Worm (Caenorhabditis elegans) whole organism, L1 larva: Measurements from ENCODE around the gene cdh-5.

ENCODE experiments used
- C34B4.2 ChIP-seq: sonication (generic microtip); optimal IDR thresholded peaks from 2 replicates; lab custom pipeline; 2017; ENCODE audit warnings: mild to moderate bottlenecking, missing genetic modification characterization, missing compliant biosample characterization
- aly-2 ChIP-seq: fragments of 150-350 bp; optimal IDR thresholded peaks from 2 replicates; lab custom pipeline; 2014; ENCODE audit warnings: missing biosample characterization, missing genetic modification characterization
- blmp-1 ChIP-seq: fragments of 150-350 bp; optimal IDR thresholded peaks from 2 replicates; lab custom pipeline; 2014; ENCODE audit warnings: missing biosample characterization, missing genetic modification characterization
- ceh-90 ChIP-seq: sonication (generic microtip); optimal IDR thresholded peaks from 2 replicates; lab custom pipeline; 2016; ENCODE audit warnings: missing genetic modification characterization, missing compliant biosample characterization
- dsc-1 ChIP-seq: sonication (generic microtip); optimal IDR thresholded peaks from 2 replicates; lab custom pipeline; 2016; ENCODE audit warnings: mild to moderate bottlenecking, missing genetic modification characterization, missing compliant biosample characterization
- efl-1 ChIP-seq, 4 experiments: fragments of 150-350 bp; optimal IDR thresholded peaks in 3 of 4; peaks in 1 of 4; 1 replicate in 1 of 4; 2 replicates in 3 of 4; lab custom pipeline; 2014; ENCODE audit warnings: missing biosample characterization in 2 of 4, missing genetic modification characterization in 2 of 4, missing genetic modification reagents in 2 of 4
- efl-3 ChIP-seq: fragments of 200-800 bp; sonication (Bioruptor generic); optimal IDR thresholded peaks from 2 replicates; lab custom pipeline; 2018; ENCODE audit warnings: mild to moderate bottlenecking, missing genetic modification characterization, missing compliant biosample characterization
- egl-27 ChIP-seq, 2 experiments: fragments of 150-350 bp in 1 of 2; sonication (generic microtip); optimal IDR thresholded peaks; 3 replicates each; lab custom pipeline; 2017 to 2018; ENCODE audit warnings: missing biosample characterization in 2 of 2, missing genetic modification characterization in 2 of 2, missing genetic modification reagents in 2 of 2
- elt-2 ChIP-seq: sonication (generic microtip); optimal IDR thresholded peaks from 2 replicates; lab custom pipeline; 2016; ENCODE audit warnings: missing genetic modification characterization, mild to moderate bottlenecking, inconsistent platforms, missing compliant biosample characterization, missing genetic modification reagents
- ets-5 ChIP-seq: fragments of 200-800 bp; sonication (Bioruptor generic); IDR thresholded peaks from 2 replicates; pipeline ENCODE4 v1.3.6; 2022; ENCODE audit warnings: missing genetic modification characterization, missing compliant biosample characterization
- fkh-4 ChIP-seq: sonication (generic microtip); optimal IDR thresholded peaks from 2 replicates; lab custom pipeline; 2016; ENCODE audit warnings: missing compliant biosample characterization, missing genetic modification characterization, borderline replicate concordance
- fkh-8 ChIP-seq: sonication (generic microtip); optimal IDR thresholded peaks from 2 replicates; lab custom pipeline; 2016; ENCODE audit warnings: mild to moderate bottlenecking, missing genetic modification characterization, missing compliant biosample characterization
- hlh-4 ChIP-seq: sonication (generic microtip); optimal IDR thresholded peaks from 2 replicates; lab custom pipeline; 2016; ENCODE audit warnings: mild to moderate bottlenecking, missing genetic modification characterization, missing compliant biosample characterization
- hpl-2 ChIP-seq: fragments of 150-350 bp; optimal IDR thresholded peaks from 2 replicates; lab custom pipeline; 2014; ENCODE audit warnings: missing biosample characterization, missing genetic modification reagents, missing genetic modification characterization
- isw-1 ChIP-seq: fragments of 200-800 bp; sonication (Bioruptor generic); IDR thresholded peaks from 2 replicates; pipeline ENCODE4 v1.3.6; 2022; ENCODE audit warnings: missing genetic modification characterization, missing compliant biosample characterization
- lin-13 ChIP-seq: fragments of 150-350 bp; optimal IDR thresholded peaks from 2 replicates; lab custom pipeline; 2014; ENCODE audit warnings: missing biosample characterization, missing genetic modification reagents, missing genetic modification characterization
- lin-35 ChIP-seq, 2 experiments: fragments of 150-350 bp; optimal IDR thresholded peaks; 2 replicates each; lab custom pipeline; 2014; ENCODE audit warnings: missing biosample characterization in 2 of 2, missing genetic modification characterization in 2 of 2, missing genetic modification reagents in 2 of 2
- lin-39 ChIP-seq: fragments of 150-350 bp; optimal IDR thresholded peaks from 2 replicates; lab custom pipeline; 2014; ENCODE audit warnings: missing biosample characterization, missing genetic modification reagents, missing genetic modification characterization
- lsy-2 ChIP-seq, 2 experiments: fragments of 150-350 bp; optimal IDR thresholded peaks; 2 replicates each; lab custom pipeline; 2014; ENCODE audit warnings: missing biosample characterization in 2 of 2, missing genetic modification characterization in 2 of 2
- mep-1 ChIP-seq: fragments of 150-350 bp; optimal IDR thresholded peaks from 2 replicates; lab custom pipeline; 2014; ENCODE audit warnings: missing biosample characterization, missing genetic modification characterization
- nhr-12 ChIP-seq: sonication (generic microtip); optimal IDR thresholded peaks from 2 replicates; lab custom pipeline; 2017; ENCODE audit warnings: missing biosample characterization, missing genetic modification characterization
- nhr-20 ChIP-seq: sonication (generic microtip); optimal IDR thresholded peaks from 2 replicates; lab custom pipeline; 2016; ENCODE audit warnings: mild to moderate bottlenecking, missing genetic modification characterization, missing compliant biosample characterization
- nhr-237 ChIP-seq: fragments of 150-350 bp; optimal IDR thresholded peaks from 2 replicates; lab custom pipeline; 2014; ENCODE audit warnings: missing biosample characterization, missing genetic modification characterization
- nhr-28 ChIP-seq: fragments of 150-350 bp; optimal IDR thresholded peaks from 2 replicates; lab custom pipeline; 2014; ENCODE audit warnings: missing biosample characterization, missing genetic modification characterization
- nhr-77 ChIP-seq: fragments of 150-350 bp; optimal IDR thresholded peaks from 2 replicates; lab custom pipeline; 2014; ENCODE audit warnings: missing biosample characterization, missing genetic modification characterization
- nhr-85 ChIP-seq: sonication (generic microtip); peaks from one replicate; lab custom pipeline; 2016; ENCODE audit warnings: missing genetic modification characterization, inconsistent platforms, missing compliant biosample characterization
- nhr-90 ChIP-seq: sonication (generic microtip); optimal IDR thresholded peaks from 2 replicates; lab custom pipeline; 2016; ENCODE audit warnings: mild to moderate bottlenecking, missing genetic modification characterization, missing compliant biosample characterization; ENCODE audit not compliant: poor library complexity
- skn-1 ChIP-seq: fragments of 150-350 bp; optimal IDR thresholded peaks from 2 replicates; lab custom pipeline; 2014; ENCODE audit warnings: missing biosample characterization, missing genetic modification characterization
- tlp-1 ChIP-seq: fragments of 150-350 bp; optimal IDR thresholded peaks from 2 replicates; lab custom pipeline; 2014; ENCODE audit warnings: missing biosample characterization, missing genetic modification characterization
- unc-130 ChIP-seq: fragments of 150-350 bp; optimal IDR thresholded peaks from 2 replicates; lab custom pipeline; 2017; ENCODE audit warnings: missing biosample characterization, missing genetic modification characterization, inconsistent platforms
- unc-30 ChIP-seq: sonication (generic microtip); optimal IDR thresholded peaks from 2 replicates; lab custom pipeline; 2017; ENCODE audit warnings: missing biosample characterization, missing genetic modification characterization
- zag-1 ChIP-seq: fragments of 150-350 bp; optimal IDR thresholded peaks from 2 replicates; lab custom pipeline; 2014; ENCODE audit warnings: missing biosample characterization, missing genetic modification characterization

The cdh-5 gene

ce11 chrIV:8644432-8644831 lies 24.3 kb upstream of the cdh-5 start, which contains the start of gene C49C8.3:
C49C8.3 (plus strand) TSS chrIV:8644732.
- no peak for TF ChIP-seq mep-1 (tag; lab: Kevin White, UChicago)
- no peak for TF ChIP-seq tlp-1 (tag; lab: Kevin White, UChicago)
- no peak for TF ChIP-seq ets-5 (GFP tag; lab: Robert Waterston, UW)
- TF ChIP-seq efl-1 (optimal IDR thresholded peaks at IDR 0.05; lab: Kevin White, UChicago), result no peak
- no peak for TF ChIP-seq efl-1 (GFP tag; optimal IDR thresholded peaks at IDR 0.05 in 1 of 2; lab: Kevin White, UChicago)
- no peak for TF ChIP-seq hpl-2 (GFP tag; lab: Kevin White, UChicago)
- TF ChIP-seq nhr-237 (tag; lab: Kevin White, UChicago), result no peak
- TF ChIP-seq aly-2 (tag; lab: Kevin White, UChicago), result no peak
- TF ChIP-seq ceh-90 (tag; lab: Kevin White, UChicago), result no peak
- no peak for TF ChIP-seq C34B4.2 (tag; lab: Kevin White, UChicago)
- TF ChIP-seq dsc-1 (tag; lab: Kevin White, UChicago), result no peak
- TF ChIP-seq hlh-4 (tag; lab: Kevin White, UChicago), result no peak

ce11 chrIV:8648502-8648901 lies 20.2 kb upstream of the cdh-5 start, which contains the start of gene cyp-33E1:
cyp-33E1 (minus strand) TSS chrIV:8648602.
- no peak for TF ChIP-seq efl-1 (optimal IDR thresholded peaks at IDR 0.05; lab: Kevin White, UChicago)
- TF ChIP-seq efl-1 (GFP tag; optimal IDR thresholded peaks at IDR 0.05 in 1 of 2; lab: Kevin White, UChicago), result peak in 1 of 2 experiments; percentile 48
- no peak for TF ChIP-seq nhr-90

ce11 chrIV:8650696-8651095 lies 18.0 kb upstream of the cdh-5 start, which contains the start of gene C49C8.2:
C49C8.2 (plus strand) TSS chrIV:8651088.
- TF ChIP-seq efl-1 (optimal IDR thresholded peaks at IDR 0.05; lab: Kevin White, UChicago), result peak in 1 of 2 experiments; percentile 29
- no peak for TF ChIP-seq efl-1 (GFP tag; optimal IDR thresholded peaks at IDR 0.05 in 1 of 2; lab: Kevin White, UChicago)
- TF ChIP-seq dsc-1 (tag; lab: Kevin White, UChicago), result peak; percentile 45
- peak; percentile 19 for TF ChIP-seq blmp-1 (tag; lab: Kevin White, UChicago)
- no peak for TF ChIP-seq unc-130 (tag; lab: Kevin White, UChicago)
- peak in 1 of 2 experiments; percentile 48 for TF ChIP-seq lin-35 (GFP tag; optimal IDR thresholded peaks at IDR 0.05; lab: Kevin White, UChicago)
- no peak for TF ChIP-seq zag-1 (tag; lab: Kevin White, UChicago)
- TF ChIP-seq nhr-77 (tag; lab: Kevin White, UChicago), result no peak
- peak in 1 of 2 experiments; percentile 30 for TF ChIP-seq lsy-2 (tag; optimal IDR thresholded peaks at IDR 0.05; lab: Kevin White, UChicago)
- peak; percentile 19 for TF ChIP-seq mep-1 (tag; lab: Kevin White, UChicago)
- TF ChIP-seq nhr-85 (tag; lab: Kevin White, UChicago), result peak; percentile 20

ce11 chrIV:8651835-8652234 lies 16.9 kb upstream of the cdh-5 start, which contains the start of gene C49C8.8:
C49C8.8 (plus strand) TSS chrIV:8652135.
- TF ChIP-seq nhr-237 (tag; lab: Kevin White, UChicago) (no peak), nhr-28 (tag; lab: Kevin White, UChicago) (no peak), fkh-4 (tag; lab: Kevin White, UChicago) (no peak), lin-35 (GFP tag; optimal IDR thresholded peaks at IDR 0.05; lab: Kevin White, UChicago) (no peak), nhr-20 (no peak), lin-13 (GFP tag; lab: Kevin White, UChicago) (no peak), elt-2 (tag; lab: Kevin White, UChicago) (no peak), fkh-8 (no peak), efl-1 (optimal IDR thresholded peaks at IDR 0.05; lab: Kevin White, UChicago) (no peak), efl-1 (GFP tag; optimal IDR thresholded peaks at IDR 0.05 in 1 of 2; lab: Kevin White, UChicago) (no peak), lin-39 (tag; lab: Kevin White, UChicago) (no peak), isw-1 (GFP tag; lab: Robert Waterston, UW) (no peak), efl-3 (no peak), skn-1 (tag; lab: Kevin White, UChicago) (no peak), unc-30 (tag; lab: Kevin White, UChicago) (no peak), nhr-77 (tag; lab: Kevin White, UChicago) (no peak), egl-27 (tag; optimal IDR thresholded peaks at IDR 0.05; lab: Kevin White, UChicago) (no peak), nhr-12 (tag; lab: Kevin White, UChicago) (no peak), tlp-1 (tag; lab: Kevin White, UChicago) (no peak)

ce11 chrIV:8653592-8653991 lies 15.1 kb upstream of the cdh-5 start, which contains the start of gene C49C8.5:
C49C8.5 (minus strand) TSS chrIV:8653664.
- peak; percentile 11 for TF ChIP-seq elt-2 (tag; lab: Kevin White, UChicago)
- no peak for TF ChIP-seq nhr-12 (tag; lab: Kevin White, UChicago)
